Worm (Caenorhabditis elegans): ENCODE data around the gene hmg-1.2.

- TF ChIP-seq B0310.2 (tag; optimal IDR thresholded peaks at IDR 0.05) (no peak), sea-1 (GFP tag; conservative IDR thresholded peaks at IDR 0.05) (no peak), hnd-1 (tag; optimal IDR thresholded peaks at IDR 0.05) (no peak), ama-1 (optimal IDR thresholded peaks at IDR 0.05) (no peak), pes-1 (GFP tag; IDR thresholded peaks at IDR 0.05) (no peak), tbx-37 (GFP tag; conservative IDR thresholded peaks at IDR 0.05) (no peak), ets-7 (tag; optimal IDR thresholded peaks at IDR 0.05) (no peak), F13C5.2 (tag; optimal IDR thresholded peaks at IDR 0.05) (no peak), flt-1 (GFP tag; IDR thresholded peaks at IDR 0.05) (no peak), scrt-1 (GFP tag; IDR thresholded peaks at IDR 0.05) (no peak), ceh-13 (GFP tag; optimal IDR thresholded peaks at IDR 0.05) (no peak)
These were observed 2.8 kb downstream of the hmg-1.2 start for ce11 chrIII:6283024-6283423.
